1 fruit fly cellular context compared by ENCODE assay signal in the genomic region with DNA sequence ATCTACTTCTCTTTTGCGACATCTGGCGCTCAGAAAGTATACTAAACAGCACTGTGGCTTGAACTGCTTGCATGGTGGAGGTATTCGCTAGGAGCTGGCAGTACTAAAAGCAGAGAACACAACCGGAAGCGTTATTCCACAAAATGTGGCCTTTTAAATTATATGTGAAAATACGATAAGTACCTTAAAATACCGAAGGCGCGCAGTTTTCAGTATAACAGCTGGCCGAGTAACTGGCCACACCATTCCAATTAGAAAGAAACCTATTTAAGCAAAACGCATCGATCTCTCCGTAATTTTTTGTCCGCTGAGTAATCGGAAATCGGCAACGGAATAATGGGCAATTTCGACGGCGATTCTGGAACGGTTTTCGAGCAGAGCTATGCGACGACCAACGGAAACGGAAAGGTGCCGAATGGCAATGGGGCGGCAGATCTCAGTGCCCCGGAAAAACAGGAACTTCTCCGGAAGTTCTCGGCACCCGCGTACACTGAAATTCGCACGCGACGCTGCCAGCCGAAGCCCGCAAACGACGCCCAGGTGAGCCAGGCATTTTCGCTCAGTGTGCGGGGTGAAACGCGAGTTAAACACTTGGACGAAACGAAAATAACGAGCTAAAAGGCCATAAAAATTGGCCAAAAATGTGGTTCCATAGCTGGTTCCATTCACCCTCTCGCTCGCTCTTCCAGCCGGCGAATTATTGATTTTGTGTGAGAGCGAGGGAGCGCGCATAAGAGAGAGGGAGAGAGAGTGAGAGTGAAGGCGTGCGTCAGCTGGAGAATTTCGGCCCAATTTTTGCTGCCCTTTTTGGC.
TF ChIP-seq lines count a peak whose summit lies in the region.

Gene lace, plus strand, starts transcription at position 243 of the 812 bp plus-strand sequence.

TF ChIP-seq in whole organism, embryonic, 481 proteins besides CTCF, POLR2A, EP300 and RAD21 (continued from another document):
- TF ChIP-seq CG8089 (GFP tag; optimal IDR thresholded peaks at IDR 0.05; lab: Kevin White, UChicago) (peak; percentile 84), CG3847 (GFP tag; IDR thresholded peaks at IDR 0.05; lab: Robert Waterston, UW) (peak; percentile 87), CG13894 (tag; optimal IDR thresholded peaks at IDR 0.05; lab: Kevin White, UChicago) (peak; percentile 58), Camta (GFP tag; optimal IDR thresholded peaks at IDR 0.05; lab: Kevin White, UChicago) (peak; percentile 77), ftz-f1 (GFP tag; optimal IDR thresholded peaks at IDR 0.05; lab: Kevin White, UChicago) (peak; percentile 18), fd96Cb (tag; optimal IDR thresholded peaks at IDR 0.05; lab: Kevin White, UChicago) (peak; percentile 34), Taf1 (GFP tag; IDR thresholded peaks at IDR 0.05; lab: Robert Waterston, UW) (peak; percentile 53; the same call in 1 of the 2 replicates), hth (optimal IDR thresholded peaks at IDR 0.05; lab: Kevin White, UChicago) (no peak), C15 (GFP tag; IDR thresholded peaks at IDR 0.05; lab: Robert Waterston, UW) (0 out of 3 replicates have a peak, but pooled peaks have one; percentile 74), Nf-YA (GFP tag; IDR thresholded peaks at IDR 0.05; lab: Robert Waterston, UW) (peak; percentile 68), CG11504 (tag; optimal IDR thresholded peaks at IDR 0.05; lab: Kevin White, UChicago) (peak; percentile 73), Hr78 (GFP tag; optimal IDR thresholded peaks at IDR 0.05; lab: Kevin White, UChicago) (no peak), peb (GFP tag; IDR thresholded peaks at IDR 0.05; lab: Robert Waterston, UW) (peak; percentile 34; the same call in 1 of the 2 replicates), Nf-YC (tag; optimal IDR thresholded peaks at IDR 0.05; lab: Kevin White, UChicago) (peak; percentile 32), CG33213 (GFP tag; optimal IDR thresholded peaks at IDR 0.05; lab: Kevin White, UChicago) (peak; percentile 95), cas (GFP tag; IDR thresholded peaks at IDR 0.05; lab: Robert Waterston, UW) (peak; percentile 72; the same call in 1 of the 2 replicates), klu (GFP tag; IDR thresholded peaks at IDR 0.05; lab: Robert Waterston, UW) (peak; percentile 55), CG15269 (tag; optimal IDR thresholded peaks at IDR 0.05; lab: Kevin White, UChicago) (peak; percentile 24), Ptx1 (GFP tag; IDR thresholded peaks at IDR 0.05; lab: Robert Waterston, UW) (peak; percentile 79), HmgD (GFP tag; optimal IDR thresholded peaks at IDR 0.05; lab: Kevin White, UChicago) (peak; percentile 85), pum (GFP tag; optimal IDR thresholded peaks at IDR 0.05; lab: Kevin White, UChicago) (peak; percentile 78), Nf-YB (GFP tag; optimal IDR thresholded peaks at IDR 0.05; lab: Kevin White, UChicago) (peak; percentile 54), tup (GFP tag; optimal IDR thresholded peaks at IDR 0.05; lab: Kevin White, UChicago) (peak; percentile 59), cad (GFP tag; optimal IDR thresholded peaks at IDR 0.05; lab: Kevin White, UChicago) (peak; percentile 51), az2 (GFP tag; optimal IDR thresholded peaks at IDR 0.05; lab: Kevin White, UChicago) (peak; percentile 65), Fer1 (GFP tag; optimal IDR thresholded peaks at IDR 0.05; lab: Kevin White, UChicago) (peak; percentile 65), gce (GFP tag; IDR thresholded peaks at IDR 0.05; lab: Robert Waterston, UW) (peak; percentile 90), Atf6 (GFP tag; IDR thresholded peaks at IDR 0.05; lab: Robert Waterston, UW) (0 out of 2 replicates have a peak, but pooled peaks have one; percentile 48), Dll (GFP tag; IDR thresholded peaks at IDR 0.05; lab: Robert Waterston, UW; ENCODE audit: partially characterized antibody) (0 out of 4 replicates have a peak, but pooled peaks have one; percentile 31), sens-2 (GFP tag; IDR thresholded peaks at IDR 0.05; lab: Robert Waterston, UW) (peak; percentile 83), pan (optimal IDR thresholded peaks at IDR 0.05; lab: Kevin White, UChicago) (no peak), pan (GFP tag; optimal IDR thresholded peaks at IDR 0.05 in 1 of 2, IDR thresholded peaks at IDR 0.05 in 1 of 2) (peak in 1 of 2 experiments; percentile 78), HLH4C (GFP tag; IDR thresholded peaks at IDR 0.05; lab: Robert Waterston, UW; ENCODE audit: partially characterized antibody) (0 out of 3 replicates have a peak, but pooled peaks have one; percentile 31), esg (GFP tag; conservative IDR thresholded peaks at IDR 0.05; lab: Robert Waterston, UW) (0 out of 2 replicates have a peak, but pooled peaks have one; percentile 5), Xrp1 (GFP tag; IDR thresholded peaks at IDR 0.05; lab: Robert Waterston, UW) (no peak), CG3407 (GFP tag; optimal IDR thresholded peaks at IDR 0.05; lab: Kevin White, UChicago) (peak; percentile 87)
